Worm (Caenorhabditis elegans) whole organism, L4 larva: Measurements from ENCODE around the gene best-7.

Source experiments
- D1046.2 ChIP-seq: fragments of 200-800 bp; sonication (Bioruptor generic); IDR thresholded peaks from 2 replicates; pipeline ENCODE4 v1.3.6; 2022; ENCODE audit warnings: missing genetic modification characterization, missing compliant biosample characterization
- F10B5.3 ChIP-seq: sonication (generic microtip); optimal IDR thresholded peaks from 2 replicates; lab custom pipeline; 2016; ENCODE audit warnings: mild to moderate bottlenecking, missing genetic modification characterization, missing compliant biosample characterization
- F37D6.2 ChIP-seq: sonication (generic microtip); optimal IDR thresholded peaks from 2 replicates; lab custom pipeline; 2016; ENCODE audit warnings: mild to moderate bottlenecking, missing genetic modification characterization, missing compliant biosample characterization
- R02D3.7 ChIP-seq: fragments of 150-350 bp; sonication (generic microtip); optimal IDR thresholded peaks from 3 replicates; lab custom pipeline; 2014; ENCODE audit warnings: missing biosample characterization, missing genetic modification characterization
- Y105C5A.15 ChIP-seq: fragments of 200-800 bp; sonication (Bioruptor generic); IDR thresholded peaks from 2 replicates; pipeline ENCODE4 v1.3.6; 2022; ENCODE audit warnings: missing genetic modification characterization, missing compliant biosample characterization
- Y48G9A.11 ChIP-seq: fragments of 200-800 bp; sonication (Bioruptor generic); IDR thresholded peaks from 2 replicates; pipeline ENCODE4 v1.3.6; 2022; ENCODE audit warnings: missing genetic modification reagents, missing genetic modification characterization, missing compliant biosample characterization
- ZK546.5 ChIP-seq, 2 experiments: sonication (generic microtip); optimal IDR thresholded peaks; 2 replicates each; lab custom pipeline; 2017; ENCODE audit warnings: missing biosample characterization in 2 of 2, missing genetic modification characterization in 2 of 2
- aha-1 ChIP-seq: fragments of 150-350 bp; peaks from one replicate; lab custom pipeline; 2014; ENCODE audit warnings: missing biosample characterization, missing genetic modification characterization
- ama-1 ChIP-seq: fragments of 150-350 bp; optimal IDR thresholded peaks from 2 replicates; lab custom pipeline; 2014; ENCODE audit warnings: inconsistent platforms, mixed read lengths
- arid-1 ChIP-seq: fragments of 200-800 bp; sonication (Bioruptor generic); conservative IDR thresholded peaks from 2 replicates; pipeline ENCODE4 v1.3.6; 2022; ENCODE audit warnings: missing genetic modification reagents, missing genetic modification characterization, missing compliant biosample characterization
- ceh-20 ChIP-seq: fragments of 200-800 bp; sonication (Bioruptor generic); IDR thresholded peaks from 2 replicates; pipeline ENCODE4 v1.3.6; 2022; ENCODE audit warnings: missing genetic modification reagents, missing genetic modification characterization, missing compliant biosample characterization
- ceh-44 ChIP-seq: fragments of 200-800 bp; sonication (Bioruptor generic); IDR thresholded peaks from 2 replicates; pipeline ENCODE4 v1.3.6; 2022; ENCODE audit warnings: missing genetic modification reagents, missing genetic modification characterization, missing compliant biosample characterization
- ces-1 ChIP-seq: fragments of 150-350 bp; sonication (generic microtip); optimal IDR thresholded peaks from 4 replicates; lab custom pipeline; 2014; ENCODE audit warnings: missing biosample characterization, missing genetic modification reagents, missing genetic modification characterization
- dve-1 ChIP-seq: sonication (generic microtip); optimal IDR thresholded peaks from 2 replicates; lab custom pipeline; 2017; ENCODE audit warnings: antibody characterized with exemption, mild to moderate bottlenecking, missing genetic modification characterization, missing compliant biosample characterization; ENCODE audit not compliant: insufficient read depth
- egl-43 ChIP-seq: fragments of 200-800 bp; sonication (Bioruptor generic); IDR thresholded peaks from 2 replicates; pipeline ENCODE4 v1.3.6; 2022; ENCODE audit warnings: missing genetic modification reagents, missing genetic modification characterization, missing compliant biosample characterization
- fos-1 ChIP-seq: fragments of 150-350 bp; optimal IDR thresholded peaks from 2 replicates; lab custom pipeline; 2014; ENCODE audit warnings: missing biosample characterization, missing genetic modification characterization
- jun-1 ChIP-seq: fragments of 150-350 bp; optimal IDR thresholded peaks from 2 replicates; lab custom pipeline; 2014; ENCODE audit warnings: missing biosample characterization, missing genetic modification reagents, missing genetic modification characterization
- lim-7 ChIP-seq: fragments of 200-800 bp; sonication (Bioruptor generic); IDR thresholded peaks from 2 replicates; pipeline ENCODE4 v1.3.6; 2022; ENCODE audit warnings: missing genetic modification characterization, missing compliant biosample characterization
- lin-38 ChIP-seq: fragments of 200-800 bp; sonication (Bioruptor generic); IDR thresholded peaks from 2 replicates; pipeline ENCODE4 v1.3.6; 2022; ENCODE audit warnings: missing genetic modification reagents, missing genetic modification characterization, missing compliant biosample characterization
- madf-5 ChIP-seq, 2 experiments: fragments of 200-800 bp; sonication (Bioruptor generic); IDR thresholded peaks; 2 replicates each; pipeline ENCODE4 v1.3.6; 2022; ENCODE audit warnings: missing compliant biosample characterization in 2 of 2, missing genetic modification characterization in 2 of 2
- mxl-3 ChIP-seq: fragments of 200-800 bp; sonication (Bioruptor generic); optimal IDR thresholded peaks from 2 replicates; lab custom pipeline; 2018; ENCODE audit warnings: mild to moderate bottlenecking, missing genetic modification characterization, missing compliant biosample characterization
- nhr-28 ChIP-seq: fragments of 150-350 bp; optimal IDR thresholded peaks from 2 replicates; lab custom pipeline; 2014; ENCODE audit warnings: missing biosample characterization, missing genetic modification characterization
- nhr-42 ChIP-seq: fragments of 200-800 bp; sonication (Bioruptor generic); IDR thresholded peaks from 2 replicates; pipeline ENCODE4 v1.3.6; 2022; ENCODE audit warnings: missing genetic modification characterization, missing compliant biosample characterization
- nhr-48 ChIP-seq: sonication (generic microtip); optimal IDR thresholded peaks from 2 replicates; lab custom pipeline; 2016; ENCODE audit warnings: mild to moderate bottlenecking, missing genetic modification characterization, missing compliant biosample characterization
- nhr-6 ChIP-seq: fragments of 150-350 bp; optimal IDR thresholded peaks from 2 replicates; lab custom pipeline; 2014; ENCODE audit warnings: missing biosample characterization, missing genetic modification characterization
- nhr-76 ChIP-seq: fragments of 150-350 bp; optimal IDR thresholded peaks from 2 replicates; lab custom pipeline; 2014; ENCODE audit warnings: missing biosample characterization, missing genetic modification characterization
- pha-4 ChIP-seq, 2 experiments: fragments of 150-350 bp in 1 of 2; fragments of 200-800 bp in 1 of 2; sonication (Bioruptor generic) in 1 of 2; IDR thresholded peaks in 1 of 2; optimal IDR thresholded peaks in 1 of 2; 2 replicates each; pipeline versions ENCODE4 v1.3.6 to Lab custom; 2014 to 2022; ENCODE audit warnings: missing genetic modification characterization in 2 of 2, missing genetic modification reagents in 2 of 2, missing biosample characterization in 1 of 2, missing compliant biosample characterization in 1 of 2
- php-3 ChIP-seq: fragments of 200-800 bp; sonication (Bioruptor generic); IDR thresholded peaks from 2 replicates; pipeline ENCODE4 v1.3.6; 2022; ENCODE audit warnings: missing genetic modification reagents, missing genetic modification characterization, missing compliant biosample characterization
- tra-1 ChIP-seq: fragments of 200-800 bp; sonication (Bioruptor generic); IDR thresholded peaks from 2 replicates; pipeline ENCODE4 v1.3.6; 2022; ENCODE audit warnings: missing genetic modification reagents, missing genetic modification characterization, missing compliant biosample characterization
- unc-62 ChIP-seq, 3 experiments: fragments of 150-350 bp in 1 of 3; sonication (generic microtip); optimal IDR thresholded peaks in 2 of 3; peaks in 1 of 3; 1 replicate in 1 of 3; 2 replicates in 2 of 3; lab custom pipeline; 2014 to 2017; ENCODE audit warnings: missing biosample characterization in 3 of 3, missing genetic modification characterization in 3 of 3, missing genetic modification reagents in 3 of 3, missing genotype in 1 of 3
- zag-1 ChIP-seq: fragments of 150-350 bp; optimal IDR thresholded peaks from 2 replicates; lab custom pipeline; 2014; ENCODE audit warnings: missing biosample characterization, missing genetic modification characterization
- zfp-3 ChIP-seq: fragments of 200-800 bp; sonication (Bioruptor generic); conservative IDR thresholded peaks from 2 replicates; pipeline ENCODE4 v1.3.6; 2022; ENCODE audit warnings: missing genetic modification reagents, missing genetic modification characterization, missing compliant biosample characterization
- zip-11 ChIP-seq: fragments of 200-800 bp; sonication (Bioruptor generic); IDR thresholded peaks from 2 replicates; pipeline ENCODE4 v1.3.6; 2022; ENCODE audit warnings: missing genetic modification characterization, missing compliant biosample characterization

Gene best-7

ce11 chrIV:11230069-11230468, at the start of gene best-7:
Gene best-7 (minus strand): TSS chrIV:11230307.
- TF ChIP-seq php-3: peak; percentile 79
- no peak for TF ChIP-seq zag-1 (tag; lab: Kevin White, UChicago)
- peak; percentile 35 for TF ChIP-seq nhr-28 (tag; lab: Kevin White, UChicago)
- TF ChIP-seq dve-1: peak; percentile 5
- TF ChIP-seq, all 104 proteins: peak for 3

DNA sequence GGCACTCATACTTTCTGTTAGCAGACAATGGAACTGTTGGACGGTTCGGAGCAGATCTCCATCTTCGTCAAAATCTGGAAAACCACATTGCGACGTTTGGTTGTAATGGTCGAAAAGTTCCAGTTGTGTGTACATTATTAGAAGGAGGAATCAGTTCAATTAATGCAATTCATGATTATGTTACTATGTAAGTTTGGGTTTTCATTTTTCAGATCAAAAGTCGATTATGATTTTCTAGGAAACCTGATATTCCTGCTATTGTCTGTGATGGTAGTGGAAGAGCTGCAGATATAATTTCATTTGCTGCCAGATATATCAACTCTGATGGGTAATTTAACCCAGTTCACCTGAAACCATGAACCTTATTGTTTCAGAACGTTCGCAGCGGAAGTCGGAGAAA, 45.9 kb upstream of the best-7 start:
- peak in 1 of 2 experiments; percentile 90 for TF ChIP-seq unc-62 (GFP tag; optimal IDR thresholded peaks at IDR 0.05 in 1 of 2; lab: Kevin White, UChicago)
- no peak for TF ChIP-seq unc-62 (tag; optimal IDR thresholded peaks at IDR 0.05; lab: Kevin White, UChicago)
- TF ChIP-seq F37D6.2 (tag; lab: Kevin White, UChicago): no peak

DNA sequence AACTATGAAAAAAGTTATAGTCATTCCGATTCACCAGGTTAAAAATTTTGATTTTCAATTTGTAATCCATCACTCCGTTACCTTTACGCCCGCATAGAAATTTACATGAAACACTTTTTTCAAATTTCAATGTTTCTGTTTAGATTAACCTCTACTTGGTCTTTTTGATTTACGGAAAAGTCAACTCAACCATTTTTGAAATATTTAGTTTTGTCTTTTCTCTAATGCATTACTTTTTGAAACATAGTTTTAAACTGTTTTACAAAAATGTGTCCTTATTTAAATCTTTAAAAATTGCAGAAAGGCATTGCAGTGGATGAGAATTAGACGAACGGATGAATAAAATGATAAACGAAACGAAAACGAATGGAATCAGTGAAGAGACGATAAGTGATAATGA, 43.0 kb upstream of the best-7 start, which contains the start of gene gtl-2:
gtl-2 (plus strand) TSS at position 301 of the 400 bp plus-strand sequence.
- TF ChIP-seq ama-1 (lab: Kevin White, UChicago) (no peak), ces-1 (GFP tag; lab: Kevin White, UChicago) (no peak), nhr-42 (no peak), F37D6.2 (tag; lab: Kevin White, UChicago) (no peak), zfp-3 (GFP tag; lab: Robert Waterston, UW) (no peak), nhr-48 (tag; lab: Kevin White, UChicago) (no peak), R02D3.7 (no peak)

DNA sequence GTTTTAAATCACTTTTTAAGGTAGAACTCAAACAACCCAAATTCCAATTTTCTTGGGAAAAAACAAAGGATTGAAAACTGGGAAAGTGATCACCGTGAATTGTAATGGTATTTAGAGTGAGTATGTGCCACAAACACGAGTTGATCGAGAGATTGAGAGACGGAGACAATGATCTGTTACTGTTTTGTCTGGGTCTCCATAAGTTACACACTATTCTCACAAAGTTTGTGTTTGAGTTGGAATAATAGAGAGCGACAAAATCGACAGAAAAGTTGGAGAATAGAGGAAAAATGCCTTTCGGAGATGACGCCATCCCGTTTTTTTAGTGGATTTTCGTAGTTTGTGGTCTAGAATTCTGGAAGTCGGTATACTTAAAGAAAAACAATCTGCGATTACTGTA, 41.2 kb upstream of the best-7 start, which contains the start of gene nhr-7:
nhr-7 (minus strand) TSS at position 101 of the 400 bp plus-strand sequence.
- TF ChIP-seq nhr-76 (tag; lab: Kevin White, UChicago) (no peak), F10B5.3 (tag; lab: Kevin White, UChicago) (no peak), nhr-48 (tag; lab: Kevin White, UChicago) (no peak), pha-4 (GFP tag; IDR thresholded peaks at IDR 0.05; lab: Robert Waterston, UW) (no peak), pha-4 (tag; optimal IDR thresholded peaks at IDR 0.05; lab: Kevin White, UChicago) (no peak), ZK546.5 (tag; optimal IDR thresholded peaks at IDR 0.05; lab: Kevin White, UChicago) (no peak), aha-1 (tag; lab: Kevin White, UChicago) (no peak), madf-5 (GFP tag; IDR thresholded peaks at IDR 0.05; lab: Robert Waterston, UW) (no peak), jun-1 (tag; lab: Kevin White, UChicago) (no peak), ceh-44 (no peak), Y105C5A.15 (no peak), zip-11 (no peak)

ce11 chrIV:11269483-11269882, 39.4 kb upstream of the best-7 start:
- TF ChIP-seq arid-1 (GFP tag; lab: Robert Waterston, UW) (no peak), lim-7 (no peak), pha-4 (GFP tag; IDR thresholded peaks at IDR 0.05; lab: Robert Waterston, UW) (no peak), pha-4 (tag; optimal IDR thresholded peaks at IDR 0.05; lab: Kevin White, UChicago) (peak; percentile 61), tra-1 (GFP tag; lab: Robert Waterston, UW) (no peak)

ce11 chrIV:11266090-11266489, 36.0 kb upstream of the best-7 start, which contains the start of gene col-127:
Gene col-127 (minus strand): TSS chrIV:11266190.
- no peak for TF ChIP-seq lin-38 (GFP tag; lab: Robert Waterston, UW)
- TF ChIP-seq D1046.2 (GFP tag; lab: Robert Waterston, UW): no peak
- TF ChIP-seq tra-1 (GFP tag; lab: Robert Waterston, UW): no peak
- TF ChIP-seq dve-1: no peak
- TF ChIP-seq ceh-20: no peak
- TF ChIP-seq unc-62 (GFP tag; optimal IDR thresholded peaks at IDR 0.05 in 1 of 2; lab: Kevin White, UChicago): no peak
- no peak for TF ChIP-seq unc-62 (tag; optimal IDR thresholded peaks at IDR 0.05; lab: Kevin White, UChicago)
- TF ChIP-seq egl-43 (GFP tag; lab: Robert Waterston, UW): no peak
- TF ChIP-seq ama-1 (lab: Kevin White, UChicago): no peak
- TF ChIP-seq mxl-3 (GFP tag; lab: Kevin White, UChicago): no peak
- TF ChIP-seq Y48G9A.11: no peak
- TF ChIP-seq zfp-3 (GFP tag; lab: Robert Waterston, UW): no peak
- TF ChIP-seq fos-1: no peak
- no peak for TF ChIP-seq nhr-6 (tag; lab: Kevin White, UChicago)
